Worm (Caenorhabditis elegans) whole organism, L4 larva: Measurements from ENCODE around the gene T05G5.1.

ENCODE experiments used
- attf-4 ChIP-seq: sonication (generic microtip); optimal IDR thresholded peaks from 3 replicates; lab custom pipeline; 2017; ENCODE audit warnings: missing biosample characterization, missing genetic modification characterization
- ceh-82 ChIP-seq: sonication (generic microtip); optimal IDR thresholded peaks from 2 replicates; lab custom pipeline; 2017; ENCODE audit warnings: missing biosample characterization, missing genetic modification characterization
- lin-38 ChIP-seq: fragments of 200-800 bp; sonication (Bioruptor generic); IDR thresholded peaks from 2 replicates; pipeline ENCODE4 v1.3.6; 2022; ENCODE audit warnings: missing genetic modification reagents, missing genetic modification characterization, missing compliant biosample characterization
- nhr-10 ChIP-seq: fragments of 150-350 bp; optimal IDR thresholded peaks from 2 replicates; lab custom pipeline; 2014; ENCODE audit warnings: missing biosample characterization, missing genetic modification characterization
- saeg-2 ChIP-seq: fragments of 200-800 bp; sonication (Bioruptor generic); IDR thresholded peaks from 2 replicates; pipeline ENCODE4 v1.3.6; 2022; ENCODE audit warnings: missing genetic modification reagents, missing genetic modification characterization, missing compliant biosample characterization
- zag-1 ChIP-seq: fragments of 150-350 bp; optimal IDR thresholded peaks from 2 replicates; lab custom pipeline; 2014; ENCODE audit warnings: missing biosample characterization, missing genetic modification characterization

DNA sequence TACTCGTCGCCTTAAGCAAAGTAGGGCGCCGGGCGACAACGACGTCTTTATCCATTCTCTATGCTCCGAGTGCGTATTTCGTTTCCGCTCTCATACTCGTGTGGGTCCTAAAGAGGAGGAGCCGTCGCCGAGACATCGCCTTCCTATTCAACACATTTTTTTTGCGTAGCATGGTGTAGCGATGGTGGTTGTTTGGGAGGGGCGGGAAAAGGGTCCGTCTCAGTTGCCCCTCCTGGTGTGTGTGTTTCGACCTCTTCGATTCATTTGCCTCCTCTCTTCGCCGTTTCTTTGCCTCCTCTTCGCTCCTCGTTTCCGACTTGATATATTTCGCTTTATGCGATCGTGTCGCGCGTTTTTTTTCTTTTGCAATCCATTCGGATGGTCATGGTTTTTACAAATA, 41.3 kb downstream of the T05G5.1 start:
- TF ChIP-seq ceh-82 (no peak), attf-4 (tag; lab: Kevin White, UChicago) (no peak), nhr-10 (tag; lab: Kevin White, UChicago) (no peak), saeg-2 (GFP tag; lab: Robert Waterston, UW) (no peak), zag-1 (tag; lab: Kevin White, UChicago) (no peak), lin-38 (no peak)
